Worm (Caenorhabditis elegans): ENCODE results near the gene irld-6.

ce11 chrV:10724472-10724871 is 32.1 kb downstream of the irld-6 start:
- TF ChIP-seq nhr-12 (tag; optimal IDR thresholded peaks at IDR 0.05), result no peak
- TF ChIP-seq nhr-10 (tag; optimal IDR thresholded peaks at IDR 0.05), result no peak
- TF ChIP-seq elt-3 (tag; optimal IDR thresholded peaks at IDR 0.05), result no peak
- TF ChIP-seq sma-9 (GFP tag; optimal IDR thresholded peaks at IDR 0.05), result peak; percentile 46
- no peak for TF ChIP-seq sma-9 (tag; optimal IDR thresholded peaks at IDR 0.05)
- TF ChIP-seq lsy-2 (tag; optimal IDR thresholded peaks at IDR 0.05), result no peak
- TF ChIP-seq mab-5 (tag; optimal IDR thresholded peaks at IDR 0.05), result no peak
- no peak for TF ChIP-seq unc-39 (tag; optimal IDR thresholded peaks at IDR 0.05)
- TF ChIP-seq ceh-82 (tag; optimal IDR thresholded peaks at IDR 0.05), result no peak
- TF ChIP-seq fos-1 (tag; optimal IDR thresholded peaks at IDR 0.05), result no peak

Measured in whole organism, L2 larva.